Fruit fly (Drosophila melanogaster) Kc167 (cell line): ENCODE results near the gene CG16978.

Source experiments
- Sin3A ChIP-seq: fragments of >200 bp; optimal IDR thresholded peaks from 2 replicates; lab custom pipeline; 2018; ENCODE audit warnings: missing external identifiers
- h ChIP-seq: fragments of >200 bp; optimal IDR thresholded peaks from 3 replicates; lab custom pipeline; 2018; ENCODE audit warnings: missing external identifiers

- TF ChIP-seq h (lab: Kevin White, UChicago) (no peak), Sin3A (no peak)
These were observed 47.7 kb upstream of the CG16978 start for dm6 chr2L:13191052-13191678.
